In genomic region chr3L:21135850-21136249, dm6 we compare ENCODE assay signal across 1 fruit fly cellular context.
TF ChIP-seq lines count a peak whose summit lies in the region.

No protein-coding gene starts in this region.

TF ChIP-seq in whole organism, embryonic, 481 proteins besides CTCF, POLR2A, EP300 and RAD21 (continued from another document and continues in another):
- TF ChIP-seq lov (optimal IDR thresholded peaks at IDR 0.05; lab: Kevin White, UChicago) (no peak), lov (GFP tag; IDR thresholded peaks at IDR 0.05; lab: Robert Waterston, UW) (no peak), CG12299 (tag; optimal IDR thresholded peaks at IDR 0.05; lab: Kevin White, UChicago) (no peak), CG10366 (GFP tag; IDR thresholded peaks at IDR 0.05; lab: Robert Waterston, UW) (no peak), Fer3 (tag; optimal IDR thresholded peaks at IDR 0.05; lab: Kevin White, UChicago) (no peak), CG4282 (GFP tag; optimal IDR thresholded peaks at IDR 0.05; lab: Kevin White, UChicago) (no peak), CG3065 (GFP tag; optimal IDR thresholded peaks at IDR 0.05; lab: Kevin White, UChicago) (no peak), Kr (GFP tag; optimal IDR thresholded peaks at IDR 0.05; lab: Kevin White, UChicago) (no peak), Taf1 (GFP tag; IDR thresholded peaks at IDR 0.05; lab: Robert Waterston, UW) (no peak), HLH4C (GFP tag; IDR thresholded peaks at IDR 0.05; lab: Robert Waterston, UW; ENCODE audit: partially characterized antibody) (peak; percentile 96), CG42726 (GFP tag; IDR thresholded peaks at IDR 0.05; lab: Robert Waterston, UW; ENCODE audit: partially characterized antibody) (peak; percentile 85), CG16863 (GFP tag; optimal IDR thresholded peaks at IDR 0.05; lab: Kevin White, UChicago) (no peak), CG32767 (GFP tag; IDR thresholded peaks at IDR 0.05; lab: Robert Waterston, UW) (no peak), dmrt99B (tag; optimal IDR thresholded peaks at IDR 0.05; lab: Kevin White, UChicago) (no peak), CG12391 (tag; optimal IDR thresholded peaks at IDR 0.05; lab: Kevin White, UChicago) (peak; percentile 37), da (GFP tag; optimal IDR thresholded peaks at IDR 0.05; lab: Kevin White, UChicago) (no peak), fru (optimal IDR thresholded peaks at IDR 0.05; lab: Kevin White, UChicago) (no peak), lola (GFP tag; optimal IDR thresholded peaks at IDR 0.05; lab: Kevin White, UChicago) (no peak), lmd (GFP tag; IDR thresholded peaks at IDR 0.05; lab: Robert Waterston, UW) (no peak), dysf (GFP tag; IDR thresholded peaks at IDR 0.05; lab: Robert Waterston, UW) (no peak), CG13287 (GFP tag; IDR thresholded peaks at IDR 0.05; lab: Robert Waterston, UW; ENCODE audit: partially characterized antibody) (peak; percentile 95), MBD-R2 (GFP tag; IDR thresholded peaks at IDR 0.05; lab: Robert Waterston, UW) (peak; percentile 72), gfzf (GFP tag; optimal IDR thresholded peaks at IDR 0.05; lab: Kevin White, UChicago) (peak; percentile 62), CG4820 (GFP tag; optimal IDR thresholded peaks at IDR 0.05; lab: Kevin White, UChicago) (no peak), az2 (GFP tag; optimal IDR thresholded peaks at IDR 0.05; lab: Kevin White, UChicago) (no peak), MESR4 (GFP tag; optimal IDR thresholded peaks at IDR 0.05; lab: Kevin White, UChicago) (peak; percentile 96), ems (GFP tag; optimal IDR thresholded peaks at IDR 0.05; lab: Kevin White, UChicago) (peak; percentile 54), onecut (GFP tag; IDR thresholded peaks at IDR 0.05; lab: Robert Waterston, UW) (peak; percentile 61), CG6813 (GFP tag; optimal IDR thresholded peaks at IDR 0.05; lab: Kevin White, UChicago) (no peak), Eip74EF (GFP tag; optimal IDR thresholded peaks at IDR 0.05; lab: Kevin White, UChicago) (no peak), CG17385 (GFP tag; optimal IDR thresholded peaks at IDR 0.05; lab: Kevin White, UChicago) (no peak), CG2875 (GFP tag; optimal IDR thresholded peaks at IDR 0.05; lab: Kevin White, UChicago) (no peak), CG1024 (GFP tag; IDR thresholded peaks at IDR 0.05; lab: Robert Waterston, UW) (no peak), knrl (GFP tag; IDR thresholded peaks at IDR 0.05; lab: Robert Waterston, UW; ENCODE audit: partially characterized antibody) (peak; percentile 83), CG9437 (GFP tag; optimal IDR thresholded peaks at IDR 0.05; lab: Kevin White, UChicago) (no peak), CG10267 (tag; optimal IDR thresholded peaks at IDR 0.05; lab: Kevin White, UChicago) (peak; percentile 62), prd (optimal IDR thresholded peaks at IDR 0.05; lab: Kevin White, UChicago) (no peak), prd (GFP tag; IDR thresholded peaks at IDR 0.05; lab: Robert Waterston, UW) (no peak), CG6683 (GFP tag; optimal IDR thresholded peaks at IDR 0.05; lab: Kevin White, UChicago) (no peak), CkIIα-i1 (GFP tag; IDR thresholded peaks at IDR 0.05; lab: Robert Waterston, UW) (no peak), CG10274 (GFP tag; optimal IDR thresholded peaks at IDR 0.05; lab: Kevin White, UChicago) (no peak), lilli (GFP tag; optimal IDR thresholded peaks at IDR 0.05; lab: Kevin White, UChicago) (peak; percentile 33), CG12236 (GFP tag; optimal IDR thresholded peaks at IDR 0.05; lab: Kevin White, UChicago) (no peak), CG4404 (GFP tag; IDR thresholded peaks at IDR 0.05; lab: Robert Waterston, UW) (no peak), Jarid2 (GFP tag; optimal IDR thresholded peaks at IDR 0.05; lab: Kevin White, UChicago) (peak; percentile 54), Drgx (GFP tag; IDR thresholded peaks at IDR 0.05; lab: Robert Waterston, UW) (no peak), luna (GFP tag; optimal IDR thresholded peaks at IDR 0.05; lab: Kevin White, UChicago) (no peak), pzg (GFP tag; optimal IDR thresholded peaks at IDR 0.05; lab: Kevin White, UChicago) (peak; percentile 96), caup (GFP tag; optimal IDR thresholded peaks at IDR 0.05; lab: Kevin White, UChicago; ENCODE audit: severe bottlenecking) (no peak), CG6654 (GFP tag; optimal IDR thresholded peaks at IDR 0.05; lab: Kevin White, UChicago) (no peak), CG6791 (GFP tag; IDR thresholded peaks at IDR 0.05; lab: Robert Waterston, UW; ENCODE audit: partially characterized antibody) (peak; percentile 98), seq (GFP tag; IDR thresholded peaks at IDR 0.05; lab: Robert Waterston, UW) (no peak), NK7.1 (GFP tag; optimal IDR thresholded peaks at IDR 0.05; lab: Kevin White, UChicago) (no peak), ci (GFP tag; IDR thresholded peaks at IDR 0.05; lab: Robert Waterston, UW) (peak; percentile 52; the same call in 1 of the 3 replicates), corto (GFP tag; optimal IDR thresholded peaks at IDR 0.05; lab: Kevin White, UChicago) (no peak), CG16813 (GFP tag; IDR thresholded peaks at IDR 0.05; lab: Robert Waterston, UW; ENCODE audit: partially characterized antibody) (peak; percentile 91), CG6272 (GFP tag; IDR thresholded peaks at IDR 0.05; lab: Robert Waterston, UW) (peak; percentile 20; the same call in 1 of the 2 replicates), oc (tag; optimal IDR thresholded peaks at IDR 0.05; lab: Kevin White, UChicago) (no peak), zen (tag; optimal IDR thresholded peaks at IDR 0.05; lab: Kevin White, UChicago) (peak; percentile 69), aop (GFP tag; IDR thresholded peaks at IDR 0.05; lab: Robert Waterston, UW) (no peak), CG15011 (GFP tag; optimal IDR thresholded peaks at IDR 0.05; lab: Kevin White, UChicago) (no peak), Hmr (GFP tag; optimal IDR thresholded peaks at IDR 0.05; lab: Kevin White, UChicago) (peak; percentile 53), yki (optimal IDR thresholded peaks at IDR 0.05; lab: Kevin White, UChicago) (no peak), CoRest (tag; optimal IDR thresholded peaks at IDR 0.05; lab: Kevin White, UChicago) (peak; percentile 44), Elba2 (GFP tag; optimal IDR thresholded peaks at IDR 0.05; lab: Kevin White, UChicago) (peak; percentile 95), dati (GFP tag; IDR thresholded peaks at IDR 0.05; lab: Robert Waterston, UW) (no peak), shn (GFP tag; optimal IDR thresholded peaks at IDR 0.05; lab: Kevin White, UChicago) (no peak), CG10543 (GFP tag; optimal IDR thresholded peaks at IDR 0.05; lab: Kevin White, UChicago) (peak; percentile 10), CG12744 (GFP tag; optimal IDR thresholded peaks at IDR 0.05; lab: Kevin White, UChicago) (no peak), BtbVII (GFP tag; optimal IDR thresholded peaks at IDR 0.05; lab: Kevin White, UChicago) (no peak), CG15601 (tag; optimal IDR thresholded peaks at IDR 0.05; lab: Kevin White, UChicago) (peak; percentile 43), H15 (GFP tag; IDR thresholded peaks at IDR 0.05; lab: Robert Waterston, UW) (no peak), CG17912 (GFP tag; optimal IDR thresholded peaks at IDR 0.05; lab: Kevin White, UChicago) (no peak), Myb (GFP tag; optimal IDR thresholded peaks at IDR 0.05; lab: Kevin White, UChicago) (peak; percentile 79), CG11504 (tag; optimal IDR thresholded peaks at IDR 0.05; lab: Kevin White, UChicago) (peak; percentile 81), sqz (GFP tag; optimal IDR thresholded peaks at IDR 0.05; lab: Kevin White, UChicago) (no peak), psq (GFP tag; optimal IDR thresholded peaks at IDR 0.05; lab: Kevin White, UChicago) (no peak), CG1602 (GFP tag; optimal IDR thresholded peaks at IDR 0.05; lab: Kevin White, UChicago) (no peak), CG4424 (GFP tag; optimal IDR thresholded peaks at IDR 0.05; lab: Kevin White, UChicago) (no peak), hbn (GFP tag; IDR thresholded peaks at IDR 0.05; lab: Robert Waterston, UW; ENCODE audit: partially characterized antibody) (peak; percentile 89), stwl (tag; optimal IDR thresholded peaks at IDR 0.05; lab: Kevin White, UChicago) (peak; percentile 95), fd102C (GFP tag; optimal IDR thresholded peaks at IDR 0.05; lab: Kevin White, UChicago) (no peak), Oli (tag; optimal IDR thresholded peaks at IDR 0.05; lab: Kevin White, UChicago) (no peak), Lpt (GFP tag; optimal IDR thresholded peaks at IDR 0.05; lab: Kevin White, UChicago) (no peak), fd64A (GFP tag; optimal IDR thresholded peaks at IDR 0.05; lab: Kevin White, UChicago) (no peak), CG12104 (GFP tag; optimal IDR thresholded peaks at IDR 0.05; lab: Kevin White, UChicago) (no peak), abd-A (tag; optimal IDR thresholded peaks at IDR 0.05; lab: Kevin White, UChicago) (no peak), pan (optimal IDR thresholded peaks at IDR 0.05; lab: Kevin White, UChicago) (no peak), pan (GFP tag; optimal IDR thresholded peaks at IDR 0.05 in 1 of 2, IDR thresholded peaks at IDR 0.05 in 1 of 2) (no peak), CG8765 (GFP tag; IDR thresholded peaks at IDR 0.05; lab: Robert Waterston, UW) (no peak), CG1603 (tag; optimal IDR thresholded peaks at IDR 0.05; lab: Kevin White, UChicago) (peak; percentile 88), CG18619 (GFP tag; optimal IDR thresholded peaks at IDR 0.05; lab: Kevin White, UChicago) (no peak), CG7745 (tag; optimal IDR thresholded peaks at IDR 0.05; lab: Kevin White, UChicago) (no peak), CG7556 (GFP tag; optimal IDR thresholded peaks at IDR 0.05; lab: Kevin White, UChicago) (no peak), CG14860 (GFP tag; IDR thresholded peaks at IDR 0.05; lab: Robert Waterston, UW; ENCODE audit: partially characterized antibody) (peak; percentile 92), z (GFP tag; IDR thresholded peaks at IDR 0.05; lab: Robert Waterston, UW) (no peak), HLHmδ (GFP tag; optimal IDR thresholded peaks at IDR 0.05; lab: Kevin White, UChicago) (no peak), ase (GFP tag; IDR thresholded peaks at IDR 0.05; lab: Robert Waterston, UW) (no peak), klu (GFP tag; IDR thresholded peaks at IDR 0.05; lab: Robert Waterston, UW) (no peak), CG11560 (tag; IDR thresholded peaks at IDR 0.05; lab: Robert Waterston, UW) (peak; percentile 81; the same call in 2 of the 3 replicates), CG9817 (tag; optimal IDR thresholded peaks at IDR 0.05; lab: Kevin White, UChicago) (no peak), Dip3 (GFP tag; optimal IDR thresholded peaks at IDR 0.05; lab: Kevin White, UChicago) (peak; percentile 17), CrebB (tag; optimal IDR thresholded peaks at IDR 0.05; lab: Kevin White, UChicago) (peak; percentile 45), Stat92E (GFP tag; optimal IDR thresholded peaks at IDR 0.05; lab: Kevin White, UChicago) (peak in 1 of 3 experiments; percentile 49), Abd-B (GFP tag; optimal IDR thresholded peaks at IDR 0.05; lab: Kevin White, UChicago) (no peak), MTF-1 (GFP tag; optimal IDR thresholded peaks at IDR 0.05; lab: Kevin White, UChicago; ENCODE audit: borderline replicate concordance) (no peak), CG2678 (tag; optimal IDR thresholded peaks at IDR 0.05; lab: Kevin White, UChicago) (no peak), CG1792 (GFP tag; optimal IDR thresholded peaks at IDR 0.05; lab: Kevin White, UChicago) (no peak), CG13296 (GFP tag; optimal IDR thresholded peaks at IDR 0.05; lab: Kevin White, UChicago) (no peak), CG9215 (GFP tag; IDR thresholded peaks at IDR 0.05; lab: Robert Waterston, UW) (no peak), Rfx (GFP tag; IDR thresholded peaks at IDR 0.05; lab: Robert Waterston, UW) (peak; percentile 58), Blimp-1 (GFP tag; optimal IDR thresholded peaks at IDR 0.05; lab: Kevin White, UChicago) (no peak), Lhr (GFP tag; optimal IDR thresholded peaks at IDR 0.05; lab: Kevin White, UChicago) (peak; percentile 77), schlank (tag; optimal IDR thresholded peaks at IDR 0.05; lab: Kevin White, UChicago) (no peak), zfh2 (GFP tag; optimal IDR thresholded peaks at IDR 0.05; lab: Kevin White, UChicago) (peak; percentile 48), CG9797 (GFP tag; optimal IDR thresholded peaks at IDR 0.05; lab: Kevin White, UChicago) (peak; percentile 83), tx (GFP tag; optimal IDR thresholded peaks at IDR 0.05; lab: Kevin White, UChicago) (peak; percentile 12), odd (GFP tag; optimal IDR thresholded peaks at IDR 0.05; lab: Kevin White, UChicago) (no peak), Hr3 (GFP tag; optimal IDR thresholded peaks at IDR 0.05; lab: Kevin White, UChicago) (no peak), CG5180 (GFP tag; optimal IDR thresholded peaks at IDR 0.05; lab: Kevin White, UChicago) (peak; percentile 47), bigmax (GFP tag; optimal IDR thresholded peaks at IDR 0.05; lab: Kevin White, UChicago) (no peak), Atf-2 (GFP tag; optimal IDR thresholded peaks at IDR 0.05; lab: Kevin White, UChicago) (no peak), CG6854 (GFP tag; optimal IDR thresholded peaks at IDR 0.05; lab: Kevin White, UChicago) (no peak), CG7963 (GFP tag; IDR thresholded peaks at IDR 0.05; lab: Robert Waterston, UW; ENCODE audit: partially characterized antibody) (peak; percentile 98), hb (GFP tag; IDR thresholded peaks at IDR 0.05; lab: Robert Waterston, UW; ENCODE audit: partially characterized antibody) (peak; percentile 92), Sry-β (GFP tag; optimal IDR thresholded peaks at IDR 0.05; lab: Kevin White, UChicago) (peak; percentile 84), Spps (tag; optimal IDR thresholded peaks at IDR 0.05; lab: Kevin White, UChicago) (no peak), CG5953 (GFP tag; IDR thresholded peaks at IDR 0.05; lab: Robert Waterston, UW) (no peak), jing (GFP tag; optimal IDR thresholded peaks at IDR 0.05; lab: Kevin White, UChicago) (no peak), CG13123 (GFP tag; optimal IDR thresholded peaks at IDR 0.05; lab: Kevin White, UChicago) (no peak), p53 (GFP tag; optimal IDR thresholded peaks at IDR 0.05; lab: Kevin White, UChicago) (no peak), amos (GFP tag; IDR thresholded peaks at IDR 0.05; lab: Robert Waterston, UW; ENCODE audit: partially characterized antibody) (peak; percentile 92), Hr51 (GFP tag; optimal IDR thresholded peaks at IDR 0.05; lab: Kevin White, UChicago) (peak in 1 of 2 experiments; percentile 20), B-H1 (GFP tag; IDR thresholded peaks at IDR 0.05; lab: Robert Waterston, UW) (no peak), Mad (GFP tag; optimal IDR thresholded peaks at IDR 0.05; lab: Kevin White, UChicago) (peak; percentile 24), CG10979 (tag; optimal IDR thresholded peaks at IDR 0.05; lab: Kevin White, UChicago) (no peak)
